Fruit fly (Drosophila melanogaster): ENCODE measurements around the gene Herp.

Herp gene

DNA sequence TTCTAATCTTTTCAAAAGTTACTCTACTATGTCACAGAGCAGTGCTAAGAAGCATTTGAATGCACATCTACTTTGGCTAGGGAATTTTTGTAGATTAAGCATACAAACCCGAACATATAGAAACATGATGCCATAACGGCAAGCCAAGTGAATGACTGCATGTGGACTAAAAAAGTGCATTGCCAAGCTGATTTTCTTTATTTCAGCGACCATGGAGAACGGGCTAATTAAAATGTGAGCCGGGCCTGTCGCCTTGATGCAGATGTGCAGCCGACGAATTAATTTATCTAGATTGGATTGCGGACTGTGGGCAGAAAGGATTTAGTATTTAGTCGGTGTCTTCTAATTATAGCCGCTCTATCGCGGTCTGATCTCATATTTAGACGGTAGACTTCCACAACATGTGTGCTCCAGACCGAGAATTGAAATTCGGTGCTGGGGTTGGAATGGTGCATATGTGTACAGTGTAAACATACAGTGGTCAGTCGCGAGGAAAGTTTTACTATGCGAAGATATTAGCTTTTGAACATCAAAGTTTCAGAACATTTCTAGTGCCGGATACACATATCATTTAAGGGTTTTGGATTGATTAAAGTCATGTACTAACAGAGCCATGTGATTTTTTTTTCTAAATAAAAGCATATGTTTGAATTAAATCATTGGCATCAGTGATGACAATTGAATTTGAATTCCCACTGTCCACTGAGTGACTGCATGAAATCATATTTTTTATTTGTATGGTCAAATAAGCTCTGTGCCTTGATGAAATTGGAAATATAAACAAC is 12.9 kb upstream of the Herp start (continued):
- TF ChIP-seq row (GFP tag; IDR thresholded peaks at IDR 0.05) (peak; percentile 37), CG7745 (tag; optimal IDR thresholded peaks at IDR 0.05) (no peak), gem (tag; optimal IDR thresholded peaks at IDR 0.05) (peak; percentile 49), CG5953 (GFP tag; IDR thresholded peaks at IDR 0.05) (no peak), Ravus (GFP tag; IDR thresholded peaks at IDR 0.05) (no peak), tll (GFP tag; optimal IDR thresholded peaks at IDR 0.05) (no peak), CG9817 (tag; optimal IDR thresholded peaks at IDR 0.05) (peak; percentile 2), oc (tag; optimal IDR thresholded peaks at IDR 0.05) (no peak), CG15601 (tag; optimal IDR thresholded peaks at IDR 0.05) (no peak), lola (GFP tag; optimal IDR thresholded peaks at IDR 0.05) (peak in 1 of 3 experiments; percentile 9), grau (tag; optimal IDR thresholded peaks at IDR 0.05) (peak; percentile 56)

DNA sequence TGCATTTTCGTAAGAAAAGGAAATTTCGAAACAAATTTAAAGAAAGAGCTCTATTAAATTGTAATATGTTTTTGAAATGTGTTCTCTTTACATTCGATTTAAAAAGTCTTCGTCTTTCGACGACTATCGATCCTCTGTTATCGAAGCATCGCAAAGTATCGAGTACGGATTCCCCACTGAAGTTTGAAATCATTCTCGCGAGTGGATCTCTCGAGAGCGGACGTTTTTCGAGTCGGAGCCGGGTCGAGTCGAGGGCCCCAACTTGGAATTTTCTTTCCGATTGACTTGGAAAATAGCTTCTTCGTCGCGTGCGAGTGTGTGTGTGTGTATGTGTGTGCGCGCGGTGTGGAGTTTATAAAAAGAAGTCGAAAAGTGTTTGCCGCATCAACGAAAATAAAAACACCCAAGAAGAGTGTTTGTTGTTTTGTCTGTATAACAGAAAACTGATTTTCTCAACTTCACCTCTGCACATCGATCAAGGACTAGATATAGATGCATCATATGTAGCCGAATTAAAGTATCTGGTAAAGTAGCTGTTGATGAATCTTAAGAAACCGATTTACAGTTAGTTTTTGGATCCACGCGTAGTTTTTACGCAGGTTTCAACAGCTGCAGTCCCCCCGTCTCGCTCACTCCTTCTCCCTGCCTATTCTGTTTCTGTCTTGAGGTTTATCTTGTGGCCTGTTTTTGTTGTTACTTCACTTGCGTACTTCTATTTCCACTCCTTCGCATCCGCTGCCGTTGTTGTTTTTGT is 11.6 kb upstream of the Herp start, which contains the start of gene LanB1:
Gene LanB1, plus strand, starts transcription at position 190 of the 754 bp plus-strand sequence.
- TF ChIP-seq ken (GFP tag; IDR thresholded peaks at IDR 0.05) (no peak), CG7372 (GFP tag; IDR thresholded peaks at IDR 0.05) (no peak), Lhr (GFP tag; optimal IDR thresholded peaks at IDR 0.05) (no peak), eyg (GFP tag; optimal IDR thresholded peaks at IDR 0.05) (no peak), bcd (GFP tag; optimal IDR thresholded peaks at IDR 0.05) (no peak), vvl (GFP tag; IDR thresholded peaks at IDR 0.05) (peak; percentile 47; the same call in 1 of the 2 replicates), B-H2 (GFP tag; optimal IDR thresholded peaks at IDR 0.05) (no peak), Poxn (GFP tag; IDR thresholded peaks at IDR 0.05) (no peak), esg (GFP tag; conservative IDR thresholded peaks at IDR 0.05) (no peak), YL-1 (GFP tag; optimal IDR thresholded peaks at IDR 0.05) (peak; percentile 7), CG2712 (tag; optimal IDR thresholded peaks at IDR 0.05) (peak; percentile 34), CG13775 (GFP tag; optimal IDR thresholded peaks at IDR 0.05) (no peak), Usf (GFP tag; optimal IDR thresholded peaks at IDR 0.05) (no peak), CG15269 (tag; optimal IDR thresholded peaks at IDR 0.05) (peak; percentile 2), CG5953 (GFP tag; IDR thresholded peaks at IDR 0.05) (no peak), gcm (GFP tag; optimal IDR thresholded peaks at IDR 0.05) (no peak), CG7928 (GFP tag; optimal IDR thresholded peaks at IDR 0.05) (no peak), prd (optimal IDR thresholded peaks at IDR 0.05) (no peak), prd (GFP tag; IDR thresholded peaks at IDR 0.05) (0 out of 3 replicates have a peak, but pooled peaks have one; percentile 8), CG13424 (tag; optimal IDR thresholded peaks at IDR 0.05) (no peak), lbe (GFP tag; optimal IDR thresholded peaks at IDR 0.05) (no peak), Stat92E (GFP tag; optimal IDR thresholded peaks at IDR 0.05) (peak in 1 of 3 experiments; percentile 65), CG16815 (GFP tag; optimal IDR thresholded peaks at IDR 0.05) (no peak), dmrt11E (tag; optimal IDR thresholded peaks at IDR 0.05) (no peak), ash1 (GFP tag; optimal IDR thresholded peaks at IDR 0.05) (no peak), gt (GFP tag; IDR thresholded peaks at IDR 0.05) (no peak), CG11560 (tag; IDR thresholded peaks at IDR 0.05) (peak; percentile 94), CG14014 (GFP tag; IDR thresholded peaks at IDR 0.05) (peak; percentile 9; the same call in 1 of the 2 replicates), CG12659 (GFP tag; optimal IDR thresholded peaks at IDR 0.05) (peak; percentile 46), Mad (GFP tag; optimal IDR thresholded peaks at IDR 0.05) (no peak), mirr (GFP tag; optimal IDR thresholded peaks at IDR 0.05) (no peak), run (tag; optimal IDR thresholded peaks at IDR 0.05) (no peak), CG7963 (GFP tag; IDR thresholded peaks at IDR 0.05; ENCODE audit: partially characterized antibody) (peak; percentile 57; the same call in 1 of the 3 replicates), CG2678 (tag; optimal IDR thresholded peaks at IDR 0.05) (no peak), ind (GFP tag; optimal IDR thresholded peaks at IDR 0.05) (no peak), bigmax (GFP tag; optimal IDR thresholded peaks at IDR 0.05) (no peak)
